Worm (Caenorhabditis elegans): ENCODE results near the gene M163.5.

Gene M163.5

DNA sequence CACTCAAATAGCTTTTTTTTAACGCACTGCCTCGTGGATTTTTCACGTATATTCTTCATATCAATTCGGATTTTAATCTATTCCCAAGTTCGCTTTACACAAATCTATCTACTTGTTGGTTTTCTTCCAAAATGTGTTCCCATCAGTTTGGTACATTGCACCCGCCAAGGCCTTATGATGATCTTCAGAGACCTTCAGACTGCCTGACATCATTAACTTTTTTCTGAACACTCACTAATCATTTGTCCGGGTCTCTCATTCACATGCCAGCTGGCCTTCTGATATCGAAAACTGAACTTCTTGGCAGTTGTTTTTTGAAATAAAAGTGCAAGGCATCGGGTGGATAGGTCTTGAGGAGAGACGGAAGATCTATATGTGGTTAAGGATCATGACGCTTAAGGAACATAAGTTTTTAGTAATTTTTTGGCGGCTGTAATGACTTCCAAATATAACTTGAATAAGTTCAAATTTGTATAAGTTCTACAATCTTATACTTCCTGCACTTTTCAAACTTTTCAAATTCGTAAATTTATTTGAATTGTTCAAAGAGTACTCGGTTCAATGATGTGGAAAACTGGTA lies 26.1 kb downstream of the M163.5 start:
- peak; percentile 45; the same call in 1 of the 2 replicates for TF ChIP-seq tra-1 (GFP tag; IDR thresholded peaks at IDR 0.05)
- TF ChIP-seq hlh-11 (tag; optimal IDR thresholded peaks at IDR 0.05) = peak; percentile 11
- TF ChIP-seq Y75B8A.6 (GFP tag; IDR thresholded peaks at IDR 0.05) = no peak
- peak; percentile 90 for TF ChIP-seq aha-1 (tag)
- peak in 1 of 2 experiments; percentile 45 for TF ChIP-seq mdl-1 (tag; optimal IDR thresholded peaks at IDR 0.05)
- TF ChIP-seq ZK337.2 (GFP tag; IDR thresholded peaks at IDR 0.05) = no peak
- peak; percentile 8 for TF ChIP-seq nhr-25 (tag; optimal IDR thresholded peaks at IDR 0.05; ENCODE audit: borderline replicate concordance, insufficient read depth)
- no peak for TF ChIP-seq lin-39 (tag; optimal IDR thresholded peaks at IDR 0.05)
- no peak for TF ChIP-seq nhr-102 (tag; optimal IDR thresholded peaks at IDR 0.05)
- TF ChIP-seq hlh-30 (tag; optimal IDR thresholded peaks at IDR 0.05; ENCODE audit: insufficient read depth) = peak; percentile 86
- peak; percentile 41 for TF ChIP-seq dmd-6 (GFP tag; IDR thresholded peaks at IDR 0.05)
- peak in 1 of 2 experiments; percentile 97 for TF ChIP-seq unc-62 (GFP tag; optimal IDR thresholded peaks at IDR 0.05 in 1 of 2)
- TF ChIP-seq unc-62 (tag; optimal IDR thresholded peaks at IDR 0.05) = no peak
- TF ChIP-seq lsy-2 (tag; optimal IDR thresholded peaks at IDR 0.05) = peak in 1 of 2 experiments; percentile 27
- TF ChIP-seq daf-16 (GFP tag; optimal IDR thresholded peaks at IDR 0.05) = no peak
- no peak for TF ChIP-seq daf-16 (tag; optimal IDR thresholded peaks at IDR 0.05)
- peak; percentile 60 for TF ChIP-seq nhr-28 (tag; optimal IDR thresholded peaks at IDR 0.05)
- no peak for TF ChIP-seq ces-1 (GFP tag; optimal IDR thresholded peaks at IDR 0.05)
- TF ChIP-seq jun-1 (tag; optimal IDR thresholded peaks at IDR 0.05) = no peak
- no peak for TF ChIP-seq mxl-3 (GFP tag; optimal IDR thresholded peaks at IDR 0.05)
- no peak for TF ChIP-seq nhr-111 (GFP tag; optimal IDR thresholded peaks at IDR 0.05)
- no peak for TF ChIP-seq spr-3 (GFP tag; optimal IDR thresholded peaks at IDR 0.05)
- TF ChIP-seq nhr-48 (tag; optimal IDR thresholded peaks at IDR 0.05) = peak; percentile 4
- TF ChIP-seq T20F7.1 (GFP tag; optimal IDR thresholded peaks at IDR 0.05) = no peak
- TF ChIP-seq ceh-62 (tag; optimal IDR thresholded peaks at IDR 0.05) = no peak
- 0 out of 2 replicates have a peak, but pooled peaks have one; percentile 39 for TF ChIP-seq ctbp-1 (GFP tag; IDR thresholded peaks at IDR 0.05)

DNA sequence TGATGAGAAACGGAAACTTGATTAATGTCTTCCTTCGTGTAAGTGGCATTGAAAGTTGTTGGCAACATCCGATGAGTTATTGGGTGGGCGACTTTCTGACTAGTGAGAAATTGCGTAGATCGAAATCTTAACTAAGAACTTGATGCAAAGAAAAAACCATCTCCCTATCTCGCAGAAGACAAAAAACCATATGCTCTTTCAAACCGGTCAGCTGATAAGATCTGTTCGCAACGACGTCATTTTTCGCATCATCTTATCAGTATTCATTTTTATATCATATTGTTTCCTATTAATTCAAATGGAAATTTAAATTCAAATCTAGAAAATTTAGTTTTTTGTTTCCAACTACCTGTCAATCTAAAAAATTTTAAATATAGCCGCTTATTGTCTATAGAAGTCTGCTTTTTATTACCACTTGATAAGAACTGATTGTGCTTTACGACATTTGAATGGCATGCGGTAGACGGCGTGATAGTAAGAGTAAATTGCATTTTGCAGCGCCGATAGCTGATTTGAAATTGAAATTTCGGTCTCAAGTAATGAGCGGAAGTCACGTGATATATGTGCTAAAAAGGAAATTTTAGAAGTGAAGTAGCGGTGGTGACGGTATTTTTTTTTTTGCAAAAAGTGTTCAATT lies 26.7 kb downstream of the M163.5 start:
- TF ChIP-seq lin-38 (GFP tag; IDR thresholded peaks at IDR 0.05) (peak; percentile 34; the same call in 1 of the 2 replicates), hif-1 (tag; optimal IDR thresholded peaks at IDR 0.05) (peak in 1 of 2 experiments; percentile 24), daf-19 (GFP tag; conservative IDR thresholded peaks at IDR 0.05) (no peak), ztf-7 (tag; optimal IDR thresholded peaks at IDR 0.05) (peak; percentile 2), nhr-48 (tag; optimal IDR thresholded peaks at IDR 0.05) (peak; percentile 91), snpc-4 (tag; optimal IDR thresholded peaks at IDR 0.05) (no peak), aha-1 (tag) (peak; percentile 78), T20F7.1 (GFP tag; optimal IDR thresholded peaks at IDR 0.05) (peak; percentile 54), ZK546.5 (tag; optimal IDR thresholded peaks at IDR 0.05) (no peak), pqm-1 (tag; optimal IDR thresholded peaks at IDR 0.05) (peak; percentile 69), ceh-28 (tag; optimal IDR thresholded peaks at IDR 0.05) (no peak), nhr-237 (tag; optimal IDR thresholded peaks at IDR 0.05) (no peak), ceh-82 (tag; optimal IDR thresholded peaks at IDR 0.05) (no peak), Y75B8A.6 (GFP tag; IDR thresholded peaks at IDR 0.05) (peak; percentile 51; the same call in 1 of the 2 replicates), spr-3 (GFP tag; optimal IDR thresholded peaks at IDR 0.05) (no peak), mep-1 (tag; optimal IDR thresholded peaks at IDR 0.05) (no peak), egl-43 (GFP tag; IDR thresholded peaks at IDR 0.05) (no peak), lir-3 (tag; optimal IDR thresholded peaks at IDR 0.05) (no peak), dve-1 (tag; optimal IDR thresholded peaks at IDR 0.05; ENCODE audit: insufficient read depth) (peak; percentile 95), ctbp-1 (GFP tag; IDR thresholded peaks at IDR 0.05) (no peak), dmd-6 (GFP tag; IDR thresholded peaks at IDR 0.05) (peak; percentile 99), hlh-11 (tag; optimal IDR thresholded peaks at IDR 0.05) (peak; percentile 94), mdt-29 (GFP tag; IDR thresholded peaks at IDR 0.05) (no peak), cey-2 (tag; optimal IDR thresholded peaks at IDR 0.05; ENCODE audit: borderline replicate concordance, insufficient read depth) (no peak), nhr-6 (tag; optimal IDR thresholded peaks at IDR 0.05) (no peak), daf-8 (GFP tag; IDR thresholded peaks at IDR 0.05) (no peak), ceh-20 (GFP tag; IDR thresholded peaks at IDR 0.05) (0 out of 2 replicates have a peak, but pooled peaks have one; percentile 9), unc-130 (GFP tag; optimal IDR thresholded peaks at IDR 0.05) (no peak), php-3 (GFP tag; IDR thresholded peaks at IDR 0.05) (peak; percentile 99), nhr-41 (GFP tag; IDR thresholded peaks at IDR 0.05) (no peak)
